Worm (Caenorhabditis elegans) whole organism, L4/young adult: ENCODE results near the gene F22B7.9.

Experiments
- W03F9.2 ChIP-seq: fragments of 150-350 bp; optimal IDR thresholded peaks from 2 replicates; lab custom pipeline; 2014; ENCODE audit warnings: missing biosample characterization, missing genetic modification characterization
- dao-5 ChIP-seq: sonication (generic microtip); optimal IDR thresholded peaks from 2 replicates; lab custom pipeline; 2016; ENCODE audit warnings: missing genotype, missing genetic modification characterization, moderate library complexity, missing compliant biosample characterization
- him-1 ChIP-seq: sonication (generic microtip); optimal IDR thresholded peaks from 2 replicates; lab custom pipeline; 2016; ENCODE audit warnings: missing genotype, missing genetic modification reagents, missing genetic modification characterization, missing compliant biosample characterization

DNA sequence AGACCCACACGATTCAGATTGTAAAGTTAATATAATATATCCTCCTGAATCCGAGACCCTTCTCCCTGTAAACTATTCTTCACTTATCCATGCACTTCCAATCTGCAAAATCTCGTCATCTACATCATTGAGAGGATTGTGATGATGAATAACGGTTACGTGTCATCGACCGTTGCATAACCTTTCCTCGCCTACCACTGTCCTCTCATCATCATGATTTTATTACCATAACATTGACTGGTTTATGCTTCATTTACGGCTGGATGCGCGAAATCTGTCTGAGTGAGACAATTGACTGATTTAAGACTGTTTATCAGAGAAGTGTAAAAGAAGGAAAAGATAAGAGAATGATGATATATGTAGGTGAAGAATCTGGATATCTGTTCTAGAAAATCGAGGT, 33.5 kb downstream of the F22B7.9 start:
- TF ChIP-seq W03F9.2 (no peak), dao-5 (no peak), him-1 (tag; lab: Kevin White, UChicago) (no peak)
